Worm (Caenorhabditis elegans): ENCODE measurements around the gene K03A1.4.

DNA sequence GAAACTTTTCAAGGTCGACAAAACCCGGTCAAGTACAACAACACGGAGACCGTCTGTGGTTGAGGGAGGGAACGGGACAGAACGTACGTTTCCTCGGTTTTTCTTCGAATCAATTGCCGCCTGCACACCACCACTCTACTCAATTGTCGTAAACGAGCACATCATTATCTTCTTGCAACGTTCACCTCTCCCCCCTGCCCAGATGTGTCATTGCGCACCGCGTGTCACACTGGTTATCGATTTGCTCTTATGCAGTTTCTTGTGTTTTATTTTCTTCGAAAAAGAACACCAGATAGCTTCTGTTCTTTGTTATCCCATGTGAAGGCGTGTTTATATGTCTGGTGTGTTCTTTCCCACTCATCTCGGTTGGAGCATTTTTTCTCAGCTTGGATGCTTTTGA is 9.0 kb downstream of the K03A1.4 start:
- TF ChIP-seq ztf-3 (GFP tag; optimal IDR thresholded peaks at IDR 0.05) (no peak), aptf-3 (GFP tag; IDR thresholded peaks at IDR 0.05) (no peak), unc-62 (GFP tag; optimal IDR thresholded peaks at IDR 0.05) (no peak), F49E8.2 (tag; optimal IDR thresholded peaks at IDR 0.05; ENCODE audit: insufficient read depth) (no peak), nfyb-1 (GFP tag; IDR thresholded peaks at IDR 0.05) (no peak), nhr-80 (tag; optimal IDR thresholded peaks at IDR 0.05) (no peak)
